Fruit fly (Drosophila melanogaster): ENCODE data around the gene tau.

DNA sequence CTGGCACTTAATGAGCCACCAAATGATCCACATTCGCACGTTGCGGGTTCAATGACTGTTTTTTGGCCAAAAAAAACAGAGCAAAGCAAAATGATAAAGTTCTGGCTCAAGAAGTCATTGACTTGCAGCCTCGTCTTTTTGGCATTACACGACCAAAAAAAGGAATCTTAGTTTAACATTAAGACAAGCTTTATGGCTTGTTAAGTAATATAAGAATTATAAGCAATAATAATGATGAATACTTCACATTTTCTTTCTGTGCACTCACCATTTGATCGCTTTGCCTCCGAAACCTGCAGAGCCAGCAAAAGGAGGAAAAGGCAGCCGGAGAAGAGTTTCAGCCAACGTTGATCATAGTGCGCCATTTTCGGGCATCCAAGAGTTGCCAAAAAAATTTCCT is 63.6 kb downstream of the tau start:
- TF ChIP-seq EcR (GFP tag; optimal IDR thresholded peaks at IDR 0.05) (no peak), CG8478 (optimal IDR thresholded peaks at IDR 0.05) (no peak)

Data from whole organism.